Fruit fly (Drosophila melanogaster) whole organism, pupa: ENCODE data around the gene CG5592.
A peak's percentile ranks its signal among the peaks of the same experiment; 100 is the strongest.

Source experiments
- CG10348 ChIP-seq: fragments of 200-800 bp; sonication (Bioruptor generic); IDR thresholded peaks from 2 replicates; pipeline ENCODE4 v1.3.6; 2022; ENCODE audit warnings: missing biosample characterization, missing genetic modification characterization
- CG12605 ChIP-seq: fragments of 200-800 bp; sonication (Bioruptor generic); IDR thresholded peaks from 2 replicates; pipeline ENCODE4 v1.3.6; 2022; ENCODE audit warnings: missing biosample characterization, missing genetic modification characterization
- CG13204 ChIP-seq: fragments of 200-800 bp; sonication (Bioruptor generic); optimal IDR thresholded peaks from 2 replicates; lab custom pipeline; 2018; ENCODE audit warnings: missing biosample characterization, mild to moderate bottlenecking, missing genetic modification characterization, moderate library complexity
- CG14655 ChIP-seq: fragments of 200-800 bp; sonication (Bioruptor generic); optimal IDR thresholded peaks from 3 replicates; lab custom pipeline; 2017; ENCODE audit warnings: mild to moderate bottlenecking, missing biosample characterization, missing genetic modification reagents, missing genetic modification characterization
- CG15710 ChIP-seq: fragments of 200-800 bp; sonication (Bioruptor generic); optimal IDR thresholded peaks from 2 replicates; lab custom pipeline; 2018; ENCODE audit warnings: missing biosample characterization, mild to moderate bottlenecking, missing genetic modification characterization, moderate library complexity
- CG17806 ChIP-seq: fragments of 200-800 bp; sonication (Bioruptor generic); optimal IDR thresholded peaks from 2 replicates; lab custom pipeline; 2018; ENCODE audit warnings: missing biosample characterization, mild to moderate bottlenecking, missing genetic modification characterization, moderate library complexity
- CG32121 ChIP-seq: fragments of 200-800 bp; sonication (Bioruptor generic); IDR thresholded peaks from 2 replicates; pipeline ENCODE4 v1.3.6; 2022; ENCODE audit warnings: missing biosample characterization, missing genetic modification characterization
- CG34367 ChIP-seq: fragments of 200-800 bp; sonication (Bioruptor generic); optimal IDR thresholded peaks from 2 replicates; lab custom pipeline; 2018; ENCODE audit warnings: missing biosample characterization, mild to moderate bottlenecking, missing genetic modification characterization
- CG4496 ChIP-seq: fragments of 200-800 bp; sonication (Bioruptor generic); IDR thresholded peaks from 3 replicates; pipeline ENCODE4 v1.3.6; 2022; ENCODE audit warnings: missing biosample characterization, missing genetic modification characterization
- CG8159 ChIP-seq: fragments of 200-800 bp; sonication (Bioruptor generic); optimal IDR thresholded peaks from 3 replicates; lab custom pipeline; 2018; ENCODE audit warnings: missing biosample characterization, mild to moderate bottlenecking, missing genetic modification characterization, moderate library complexity
- CG8301 ChIP-seq: fragments of 200-800 bp; sonication (Bioruptor generic); optimal IDR thresholded peaks from 2 replicates; lab custom pipeline; 2018; ENCODE audit warnings: missing biosample characterization, mild to moderate bottlenecking, missing genetic modification characterization
- CG9948 ChIP-seq: fragments of 200-800 bp; sonication (Bioruptor generic); optimal IDR thresholded peaks from 2 replicates; lab custom pipeline; 2018; ENCODE audit warnings: missing biosample characterization, mild to moderate bottlenecking, missing genetic modification characterization, moderate library complexity
- D1 ChIP-seq: fragments of 200-800 bp; sonication (Bioruptor generic); optimal IDR thresholded peaks from 2 replicates; lab custom pipeline; 2018; ENCODE audit warnings: missing biosample characterization, mild to moderate bottlenecking, missing genetic modification characterization, moderate library complexity
- EcR ChIP-seq: fragments of 200-800 bp; sonication (Bioruptor generic); optimal IDR thresholded peaks from 3 replicates; lab custom pipeline; 2019; ENCODE audit warnings: missing biosample characterization, missing genetic modification characterization, mild to moderate bottlenecking, moderate library complexity, missing genetic modification reagents
- Ets98B ChIP-seq: fragments of 200-800 bp; sonication (Bioruptor generic); IDR thresholded peaks from 2 replicates; pipeline ENCODE4 v1.3.6; 2022; ENCODE audit warnings: missing biosample characterization, missing genetic modification characterization
- Pif1A ChIP-seq: fragments of 200-800 bp; sonication (Bioruptor generic); optimal IDR thresholded peaks from 3 replicates; lab custom pipeline; 2016; ENCODE audit warnings: missing biosample characterization, missing genetic modification characterization
- Pif1B ChIP-seq: fragments of 200-800 bp; sonication (Bioruptor generic); optimal IDR thresholded peaks from 3 replicates; lab custom pipeline; 2016; ENCODE audit warnings: missing biosample characterization, missing genetic modification characterization
- Snoo ChIP-seq: fragments of 200-800 bp; sonication (Bioruptor generic); optimal IDR thresholded peaks from 3 replicates; lab custom pipeline; 2017; ENCODE audit warnings: missing biosample characterization, mild to moderate bottlenecking, missing genetic modification characterization, inconsistent platforms
- fd96Ca ChIP-seq: fragments of 200-800 bp; sonication (Bioruptor generic); IDR thresholded peaks from 3 replicates; pipeline ENCODE4 v1.3.6; 2022; ENCODE audit warnings: missing biosample characterization, missing genetic modification characterization
- gl ChIP-seq: fragments of 200-800 bp; sonication (Bioruptor generic); optimal IDR thresholded peaks from 2 replicates; lab custom pipeline; 2018; ENCODE audit warnings: missing biosample characterization, mild to moderate bottlenecking, missing genetic modification characterization
- rn ChIP-seq: fragments of 200-800 bp; sonication (Bioruptor generic); IDR thresholded peaks from 2 replicates; pipeline ENCODE4 v1.3.6; 2022; ENCODE audit warnings: missing biosample characterization, missing genetic modification characterization

Gene CG5592

dm6 chr3L:5922005-5922685 lies 24.7 kb downstream of the CG5592 start, which contains the start of gene CG32407:
TSS of gene CG32407 (plus strand) at chr3L:5922055.
- 0 out of 2 replicates have a peak, but pooled peaks have one; percentile 11 for TF ChIP-seq CG32121 (GFP tag; lab: Robert Waterston, UW)
- no peak for TF ChIP-seq CG9948
- TF ChIP-seq Ets98B (GFP tag; lab: Robert Waterston, UW): peak; percentile 41; the same call in 1 of the 2 replicates
- peak; percentile 21 for TF ChIP-seq CG34367 (tag; lab: Kevin White, UChicago)
- no peak for TF ChIP-seq D1 (tag; lab: Kevin White, UChicago)
- TF ChIP-seq Pif1A (GFP tag; lab: Kevin White, UChicago): no peak
- no peak for TF ChIP-seq EcR
- TF ChIP-seq CG8301 (tag; lab: Kevin White, UChicago): no peak
- TF ChIP-seq CG4496 (GFP tag; lab: Robert Waterston, UW): peak; percentile 56; the same call in 1 of the 3 replicates
- 0 out of 3 replicates have a peak, but pooled peaks have one; percentile 42 for TF ChIP-seq fd96Ca (GFP tag; lab: Robert Waterston, UW)
- no peak for TF ChIP-seq gl (tag; lab: Kevin White, UChicago)
- no peak for TF ChIP-seq CG14655 (GFP tag; lab: Kevin White, UChicago)
- no peak for TF ChIP-seq Snoo
- TF ChIP-seq Pif1B: no peak
- no peak for TF ChIP-seq CG10348 (GFP tag; lab: Robert Waterston, UW)
- TF ChIP-seq CG15710 (tag; lab: Kevin White, UChicago): no peak
- no peak for TF ChIP-seq CG12605 (GFP tag; lab: Robert Waterston, UW)
- TF ChIP-seq rn (GFP tag; lab: Robert Waterston, UW): no peak
- no peak for TF ChIP-seq CG17806 (tag; lab: Kevin White, UChicago)
- peak; percentile 76 for TF ChIP-seq CG13204 (GFP tag; lab: Kevin White, UChicago)
- no peak for TF ChIP-seq CG8159 (tag; lab: Kevin White, UChicago)

DNA sequence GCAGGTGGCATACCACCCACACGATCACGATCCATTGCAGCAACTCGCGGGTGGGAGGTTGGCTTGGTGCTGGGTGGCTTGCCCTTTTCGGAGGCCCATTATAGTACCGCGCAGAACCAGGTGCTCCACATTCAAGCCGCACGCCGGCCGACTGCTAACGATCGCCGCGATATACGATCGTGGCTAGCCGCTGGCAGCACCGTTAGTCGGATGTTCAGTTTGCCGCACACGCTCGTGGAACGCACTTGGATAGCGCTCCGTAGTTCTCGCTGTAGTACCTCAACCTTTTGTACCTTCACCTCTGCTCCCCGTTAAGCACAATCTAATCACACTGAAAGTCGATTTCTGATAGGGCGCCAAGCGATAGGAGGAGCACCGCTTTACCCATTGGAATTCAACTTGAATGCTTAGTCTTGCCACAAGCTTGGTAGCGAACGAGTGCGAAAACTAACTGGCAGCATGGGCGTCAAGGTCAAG lies 26.2 kb downstream of the CG5592 start, which contains the start of gene CG33523:
TSS of gene CG33523 (plus strand) at position 217 of the 477 bp plus-strand sequence.
- TF ChIP-seq CG32121 (GFP tag; lab: Robert Waterston, UW): 0 out of 2 replicates have a peak, but pooled peaks have one; percentile 19
- no peak for TF ChIP-seq CG8301 (tag; lab: Kevin White, UChicago)

DNA sequence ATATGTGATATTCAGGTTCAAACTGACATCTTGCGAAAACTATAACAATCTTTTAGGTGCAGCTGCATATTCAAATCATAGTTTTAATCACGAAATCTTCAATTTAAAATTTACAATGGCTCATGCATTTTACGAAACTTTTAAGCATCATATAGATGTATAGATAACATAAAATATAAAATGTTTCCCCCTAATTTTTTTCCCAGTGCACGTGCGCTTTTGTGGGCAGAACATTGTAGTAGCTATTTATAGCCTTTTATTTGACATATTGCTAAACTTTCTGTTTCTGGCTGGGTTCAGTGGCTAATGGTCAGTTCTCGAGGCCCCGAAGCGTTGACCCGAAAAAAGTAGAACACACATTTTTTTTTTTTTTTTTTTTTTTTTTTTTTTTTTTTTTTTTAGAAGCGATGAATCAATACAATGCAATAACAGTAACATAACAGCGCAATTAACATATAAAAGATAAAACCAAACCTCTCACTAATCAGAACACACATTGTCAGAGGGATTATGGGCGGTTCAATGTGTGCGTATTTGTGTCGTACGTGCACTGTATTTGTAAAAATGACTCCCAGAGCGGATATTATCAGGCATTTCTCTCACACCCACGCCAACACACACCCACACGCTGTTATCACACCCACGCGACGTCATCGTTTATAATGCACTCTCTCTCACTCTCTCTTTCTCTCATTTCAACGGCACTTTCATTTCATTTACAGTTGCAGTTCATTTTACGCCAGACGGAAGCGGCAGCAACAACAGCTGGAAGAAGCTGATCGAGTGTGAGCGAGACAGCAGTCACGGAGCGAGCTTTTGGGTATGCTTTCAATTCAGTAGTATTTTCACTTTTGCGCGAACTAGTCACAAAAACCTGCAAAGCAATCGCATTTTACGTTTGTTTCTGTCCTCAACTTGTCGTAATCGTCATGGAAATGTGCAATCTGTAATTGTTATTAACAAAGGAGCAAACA lies 28.9 kb downstream of the CG5592 start:
- peak; percentile 55 for TF ChIP-seq EcR
- peak; percentile 13 for TF ChIP-seq CG8301 (tag; lab: Kevin White, UChicago)
- peak; percentile 68 for TF ChIP-seq CG32121 (GFP tag; lab: Robert Waterston, UW)
- no peak for TF ChIP-seq CG9948
- no peak for TF ChIP-seq CG34367 (tag; lab: Kevin White, UChicago)
- peak; percentile 20 for TF ChIP-seq Snoo
- no peak for TF ChIP-seq gl (tag; lab: Kevin White, UChicago)
- peak; percentile 60; the same call in 1 of the 2 replicates for TF ChIP-seq Ets98B (GFP tag; lab: Robert Waterston, UW)
- TF ChIP-seq CG15710 (tag; lab: Kevin White, UChicago): peak; percentile 5
- no peak for TF ChIP-seq CG17806 (tag; lab: Kevin White, UChicago)
- no peak for TF ChIP-seq CG13204 (GFP tag; lab: Kevin White, UChicago)
- TF ChIP-seq Pif1B: peak; percentile 34
- peak; percentile 66; the same call in 2 of the 3 replicates for TF ChIP-seq CG4496 (GFP tag; lab: Robert Waterston, UW)
- no peak for TF ChIP-seq CG10348 (GFP tag; lab: Robert Waterston, UW)
- TF ChIP-seq CG12605 (GFP tag; lab: Robert Waterston, UW): peak; percentile 12; the same call in 1 of the 2 replicates
- TF ChIP-seq CG14655 (GFP tag; lab: Kevin White, UChicago): no peak
- no peak for TF ChIP-seq D1 (tag; lab: Kevin White, UChicago)
- peak; percentile 23 for TF ChIP-seq Pif1A (GFP tag; lab: Kevin White, UChicago)
- TF ChIP-seq rn (GFP tag; lab: Robert Waterston, UW): no peak
- no peak for TF ChIP-seq CG8159 (tag; lab: Kevin White, UChicago)
- peak; percentile 12; the same call in 1 of the 3 replicates for TF ChIP-seq fd96Ca (GFP tag; lab: Robert Waterston, UW)
- TF ChIP-seq, all 21 proteins: peak for 11

DNA sequence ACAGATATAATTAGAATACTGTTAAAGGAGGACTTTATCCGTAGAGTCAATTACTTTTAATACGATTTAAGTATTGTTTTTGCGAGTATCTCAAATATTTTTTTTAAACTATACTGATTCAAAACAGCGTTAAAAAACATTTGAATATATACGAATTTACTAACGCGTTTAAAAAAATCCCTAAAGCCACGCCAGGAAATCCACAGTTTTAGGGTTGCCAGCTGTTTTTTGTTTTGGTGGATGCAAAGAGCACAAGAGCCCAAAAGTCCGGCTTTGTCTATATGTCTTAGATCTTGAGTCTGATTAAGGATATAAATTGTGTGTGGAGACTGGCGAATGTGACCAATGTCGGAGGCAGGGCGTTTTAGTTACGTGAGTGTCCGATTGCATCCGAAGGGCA lies 30.1 kb downstream of the CG5592 start:
- no peak for TF ChIP-seq Pif1A (GFP tag; lab: Kevin White, UChicago)
- TF ChIP-seq CG9948: no peak
- no peak for TF ChIP-seq CG17806 (tag; lab: Kevin White, UChicago)
- TF ChIP-seq D1 (tag; lab: Kevin White, UChicago): no peak

DNA sequence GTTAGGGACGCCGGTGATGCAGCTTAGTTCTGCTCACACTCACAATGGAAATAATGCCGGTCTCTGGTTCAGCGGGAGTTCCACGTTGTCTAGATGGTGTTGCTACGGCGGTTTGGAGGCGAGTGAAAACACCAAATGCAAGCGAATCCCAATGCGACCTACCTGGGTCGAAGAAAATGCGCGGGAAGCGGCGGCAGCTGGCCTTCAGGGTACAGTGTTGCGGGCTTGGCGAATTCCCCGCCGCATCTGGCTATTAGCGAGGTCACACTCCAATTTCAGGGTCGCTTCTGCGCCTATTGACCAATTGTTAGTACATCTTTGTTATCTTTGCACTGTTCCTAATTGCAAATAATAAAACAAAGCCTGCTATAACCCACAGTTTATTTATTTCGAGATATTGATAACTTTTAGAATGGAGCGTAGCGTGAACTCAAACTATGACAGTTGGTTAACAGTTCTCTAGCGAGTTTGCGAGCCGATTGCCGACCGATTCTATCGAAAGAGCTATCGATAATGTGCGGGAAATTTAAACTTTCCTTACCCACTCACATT lies 35.0 kb downstream of the CG5592 start, which contains the start of gene Rcc1:
TSS of gene Rcc1 (minus strand) at position 411 of the 552 bp plus-strand sequence.
- no peak for TF ChIP-seq CG9948
- peak; percentile 11 for TF ChIP-seq CG8159 (tag; lab: Kevin White, UChicago)
